Fruit fly (Drosophila melanogaster) whole organism, prepupa: ENCODE data around the gene CG46462.

Experiments used
- Ets96B ChIP-seq: fragments of 200-800 bp; optimal IDR thresholded peaks from 2 replicates; lab custom pipeline; 2019; ENCODE audit warnings: missing biosample characterization, mild to moderate bottlenecking, missing genetic modification characterization, moderate library complexity
- Hr38 ChIP-seq: sonication (Bioruptor generic); optimal IDR thresholded peaks from 2 replicates; lab custom pipeline; 2016; ENCODE audit warnings: missing biosample characterization, missing genetic modification characterization

dm6 chr3L:19906780-19907705, 24.4 kb upstream of the CG46462 start:
- TF ChIP-seq Ets96B = no peak
- no peak for TF ChIP-seq Hr38 (GFP tag; lab: Kevin White, UChicago)
